Fruit fly (Drosophila melanogaster) whole organism, embryonic: ENCODE data around the gene RtcB.

Experiments
- Bgb ChIP-seq: fragments of 200-800 bp; sonication (Bioruptor generic); IDR thresholded peaks from 2 replicates; pipeline ENCODE4 v1.3.6; 2022; ENCODE audit warnings: missing biosample characterization, missing genetic modification characterization; ENCODE audit not compliant: partially characterized antibody
- Bteb2 ChIP-seq: fragments of 200-800 bp; sonication (Bioruptor generic); optimal IDR thresholded peaks from 2 replicates; lab custom pipeline; 2016; ENCODE audit warnings: missing biosample characterization, missing genetic modification characterization
- CG10147 ChIP-seq: fragments of 200-800 bp; sonication (Bioruptor generic); optimal IDR thresholded peaks from 2 replicates; lab custom pipeline; 2019; ENCODE audit warnings: missing biosample characterization, mild to moderate bottlenecking, missing genetic modification characterization, moderate library complexity
- CG10462 ChIP-seq: fragments of 200-800 bp; sonication (Bioruptor generic); optimal IDR thresholded peaks from 2 replicates; lab custom pipeline; 2016; ENCODE audit warnings: missing biosample characterization, missing genetic modification characterization
- CG11696 ChIP-seq: fragments of 200-800 bp; sonication (Bioruptor generic); IDR thresholded peaks from 2 replicates; pipeline ENCODE4 v1.3.6; 2022; ENCODE audit warnings: missing biosample characterization, missing genetic modification characterization
- CG12236 ChIP-seq: fragments of 200-800 bp; sonication (Bioruptor generic); optimal IDR thresholded peaks from 2 replicates; lab custom pipeline; 2016; ENCODE audit warnings: missing biosample characterization, missing genetic modification characterization
- CG13424 ChIP-seq: fragments of 200-800 bp; sonication (Bioruptor generic); optimal IDR thresholded peaks from 2 replicates; lab custom pipeline; 2019; ENCODE audit warnings: missing biosample characterization, mild to moderate bottlenecking, missing genetic modification characterization, moderate library complexity
- CG15011 ChIP-seq: fragments of 200-800 bp; sonication (Bioruptor generic); optimal IDR thresholded peaks from 3 replicates; lab custom pipeline; 2018; ENCODE audit warnings: missing biosample characterization, mild to moderate bottlenecking, missing genetic modification characterization
- CG1529 ChIP-seq: fragments of 200-800 bp; sonication (Bioruptor generic); optimal IDR thresholded peaks from 3 replicates; lab custom pipeline; 2018; ENCODE audit warnings: missing biosample characterization, missing genetic modification characterization
- CG15514 ChIP-seq: fragments of 200-800 bp; sonication (Bioruptor generic); optimal IDR thresholded peaks from 3 replicates; lab custom pipeline; 2017; ENCODE audit warnings: missing biosample characterization, missing genetic modification characterization, mild to moderate bottlenecking, moderate library complexity, missing genetic modification reagents
- CG17829 ChIP-seq: fragments of 200-800 bp; optimal IDR thresholded peaks from 2 replicates; lab custom pipeline; 2019; ENCODE audit warnings: missing biosample characterization, mild to moderate bottlenecking, missing genetic modification characterization, moderate library complexity
- CG18476 ChIP-seq: fragments of 200-800 bp; sonication (Bioruptor generic); optimal IDR thresholded peaks from 2 replicates; lab custom pipeline; 2016; ENCODE audit warnings: missing biosample characterization, mild to moderate bottlenecking, missing genetic modification characterization
- CG2712 ChIP-seq: fragments of 200-800 bp; optimal IDR thresholded peaks from 3 replicates; lab custom pipeline; 2019; ENCODE audit warnings: missing biosample characterization, mild to moderate bottlenecking, missing genetic modification characterization, moderate library complexity
- CG5953 ChIP-seq: fragments of 200-800 bp; sonication (Bioruptor generic); IDR thresholded peaks from 2 replicates; pipeline ENCODE4 v1.3.6; 2022; ENCODE audit warnings: missing biosample characterization, missing genetic modification characterization
- CG6272 ChIP-seq: fragments of 200-800 bp; sonication (Bioruptor generic); IDR thresholded peaks from 2 replicates; pipeline ENCODE4 v1.3.6; 2022; ENCODE audit warnings: missing biosample characterization, missing genetic modification characterization
- CG6765 ChIP-seq: fragments of 200-800 bp; sonication (Bioruptor generic); optimal IDR thresholded peaks from 3 replicates; lab custom pipeline; 2017; ENCODE audit warnings: missing biosample characterization, mild to moderate bottlenecking, missing genetic modification characterization
- CG8290 ChIP-seq, 3 experiments: fragments of 200-800 bp; sonication (Bioruptor generic); optimal IDR thresholded peaks; 2 replicates each; lab custom pipeline; 2016 to 2019; ENCODE audit warnings: missing biosample characterization in 3 of 3, missing genetic modification characterization in 3 of 3, mild to moderate bottlenecking in 2 of 3, moderate library complexity in 1 of 3
- CG9817 ChIP-seq: fragments of 200-800 bp; sonication (Bioruptor generic); optimal IDR thresholded peaks from 2 replicates; lab custom pipeline; 2018; ENCODE audit warnings: missing biosample characterization, mild to moderate bottlenecking, missing genetic modification characterization, moderate library complexity
- D ChIP-seq, 2 experiments: fragments of 200-800 bp in 1 of 2; fragments of >200 bp in 1 of 2; sonication (Bioruptor generic) in 1 of 2; optimal IDR thresholded peaks; 2 replicates in 1 of 2; 3 replicates in 1 of 2; lab custom pipeline; 2017; ENCODE audit warnings: mild to moderate bottlenecking in 1 of 2, missing biosample characterization in 1 of 2, missing genetic modification characterization in 1 of 2, missing genetic modification reagents in 1 of 2
- Dip3 ChIP-seq: fragments of 200-800 bp; sonication (Bioruptor generic); optimal IDR thresholded peaks from 3 replicates; lab custom pipeline; 2016; ENCODE audit warnings: missing biosample characterization, missing genetic modification characterization
- E2f1 ChIP-seq: fragments of 200-800 bp; sonication (Bioruptor generic); IDR thresholded peaks from 2 replicates; pipeline ENCODE4 v1.3.6; 2022; ENCODE audit warnings: missing biosample characterization, missing genetic modification characterization
- Fer2 ChIP-seq: fragments of 200-800 bp; sonication (Bioruptor generic); optimal IDR thresholded peaks from 2 replicates; lab custom pipeline; 2018; ENCODE audit warnings: missing biosample characterization, mild to moderate bottlenecking, missing genetic modification characterization, moderate library complexity
- HLH3B ChIP-seq: fragments of 200-800 bp; sonication (Bioruptor generic); IDR thresholded peaks from 2 replicates; pipeline ENCODE4 v1.3.6; 2022; ENCODE audit warnings: missing biosample characterization, missing genetic modification characterization
- Myb ChIP-seq: fragments of 200-800 bp; sonication (Bioruptor generic); optimal IDR thresholded peaks from 2 replicates; lab custom pipeline; 2016; ENCODE audit warnings: missing biosample characterization, missing genetic modification characterization
- Neu2 ChIP-seq: fragments of 200-800 bp; sonication (Bioruptor generic); optimal IDR thresholded peaks from 3 replicates; lab custom pipeline; 2016; ENCODE audit warnings: missing biosample characterization, missing genetic modification characterization, borderline replicate concordance
- Nf-YB ChIP-seq: fragments of 200-800 bp; sonication (Bioruptor generic); optimal IDR thresholded peaks from 3 replicates; lab custom pipeline; 2019; ENCODE audit warnings: missing biosample characterization, mild to moderate bottlenecking, missing genetic modification characterization, moderate library complexity
- Pdp1 ChIP-seq, 2 experiments: fragments of 200-800 bp; sonication (Bioruptor generic); optimal IDR thresholded peaks; 3 replicates each; lab custom pipeline; 2016; ENCODE audit warnings: missing biosample characterization in 2 of 2, missing genetic modification characterization in 2 of 2, mild to moderate bottlenecking in 1 of 2, moderate library complexity in 1 of 2
- Poxn ChIP-seq: fragments of 200-800 bp; sonication (Bioruptor generic); IDR thresholded peaks from 2 replicates; pipeline ENCODE4 v1.3.6; 2022; ENCODE audit warnings: missing biosample characterization, missing genetic modification characterization
- Sin3A ChIP-seq: fragments of >200 bp; optimal IDR thresholded peaks from 2 replicates; lab custom pipeline; 2018
- Tbp ChIP-seq: fragments of >200 bp; optimal IDR thresholded peaks from 2 replicates; lab custom pipeline; 2018; ENCODE audit warnings: missing biosample characterization, missing genetic modification characterization
- Trl ChIP-seq, 3 experiments: fragments of >200 bp in 2 of 3; fragments of 200-800 bp in 1 of 3; sonication (Bioruptor generic) in 1 of 3; optimal IDR thresholded peaks; 2 replicates in 1 of 3; 3 replicates in 2 of 3; lab custom pipeline; 2016 to 2017; ENCODE audit warnings: missing biosample characterization in 1 of 3, missing genetic modification characterization in 1 of 3
- amos ChIP-seq: fragments of 200-800 bp; sonication (Bioruptor generic); IDR thresholded peaks from 2 replicates; pipeline ENCODE4 v1.3.6; 2022; ENCODE audit warnings: missing biosample characterization, missing genetic modification characterization; ENCODE audit not compliant: partially characterized antibody
- ara ChIP-seq: fragments of 200-800 bp; sonication (Bioruptor generic); IDR thresholded peaks from 2 replicates; pipeline ENCODE4 v1.3.6; 2022; ENCODE audit warnings: missing biosample characterization, missing genetic modification characterization
- ci ChIP-seq: fragments of 200-800 bp; sonication (Bioruptor generic); IDR thresholded peaks from 3 replicates; pipeline ENCODE4 v1.3.6; 2022; ENCODE audit warnings: missing biosample characterization, missing genetic modification characterization
- disco-r ChIP-seq: fragments of 200-800 bp; sonication (Bioruptor generic); optimal IDR thresholded peaks from 2 replicates; lab custom pipeline; 2016; ENCODE audit warnings: missing biosample characterization, missing genetic modification characterization
- exex ChIP-seq: fragments of 200-800 bp; sonication (Bioruptor generic); optimal IDR thresholded peaks from 4 replicates; lab custom pipeline; 2018; ENCODE audit warnings: missing biosample characterization, mild to moderate bottlenecking, missing genetic modification characterization, moderate library complexity
- fd3F ChIP-seq: fragments of 200-800 bp; sonication (Bioruptor generic); optimal IDR thresholded peaks from 2 replicates; lab custom pipeline; 2018; ENCODE audit warnings: missing biosample characterization, mild to moderate bottlenecking, missing genetic modification characterization, moderate library complexity
- fu2 ChIP-seq: fragments of 200-800 bp; sonication (Bioruptor generic); optimal IDR thresholded peaks from 2 replicates; lab custom pipeline; 2016; ENCODE audit warnings: missing biosample characterization, missing genetic modification characterization
- ham ChIP-seq: fragments of 200-800 bp; sonication (Bioruptor generic); IDR thresholded peaks from 2 replicates; pipeline ENCODE4 v1.3.6; 2022; ENCODE audit warnings: missing biosample characterization, missing genetic modification characterization
- hth ChIP-seq: fragments of >200 bp; optimal IDR thresholded peaks from 2 replicates; lab custom pipeline; 2017; ENCODE audit warnings: inconsistent platforms
- mam ChIP-seq: fragments of 200-800 bp; sonication (Bioruptor generic); optimal IDR thresholded peaks from 3 replicates; lab custom pipeline; 2016; ENCODE audit warnings: missing biosample characterization, missing genetic modification characterization
- nmo ChIP-seq: fragments of 200-800 bp; sonication (Bioruptor generic); optimal IDR thresholded peaks from 2 replicates; lab custom pipeline; 2018; ENCODE audit warnings: missing biosample characterization, mild to moderate bottlenecking, missing genetic modification characterization, moderate library complexity
- pho ChIP-seq: fragments of 200-800 bp; sonication (Bioruptor generic); optimal IDR thresholded peaks from 2 replicates; lab custom pipeline; 2016; ENCODE audit warnings: missing biosample characterization, missing genetic modification characterization
- pita ChIP-seq: fragments of 200-800 bp; sonication (Bioruptor generic); optimal IDR thresholded peaks from 2 replicates; lab custom pipeline; 2017; ENCODE audit warnings: missing biosample characterization, mild to moderate bottlenecking, missing genetic modification characterization
- pum ChIP-seq: fragments of 200-800 bp; sonication (Bioruptor generic); optimal IDR thresholded peaks from 2 replicates; lab custom pipeline; 2016; ENCODE audit warnings: missing biosample characterization, missing genetic modification characterization
- sens-2 ChIP-seq: fragments of 200-800 bp; sonication (Bioruptor generic); IDR thresholded peaks from 2 replicates; pipeline ENCODE4 v1.3.6; 2022; ENCODE audit warnings: missing biosample characterization, missing genetic modification characterization
- tin ChIP-seq: fragments of 200-800 bp; sonication (Bioruptor generic); optimal IDR thresholded peaks from 3 replicates; lab custom pipeline; 2016; ENCODE audit warnings: missing biosample characterization, missing genetic modification characterization
- tll ChIP-seq, 2 experiments: fragments of 200-800 bp in 1 of 2; fragments of >200 bp in 1 of 2; sonication (Bioruptor generic) in 1 of 2; optimal IDR thresholded peaks; 2 replicates each; lab custom pipeline; 2017 to 2019; ENCODE audit warnings: missing biosample characterization in 2 of 2, missing genetic modification characterization in 2 of 2, mild to moderate bottlenecking in 1 of 2, moderate library complexity in 1 of 2
- tx ChIP-seq: fragments of 200-800 bp; sonication (Bioruptor generic); optimal IDR thresholded peaks from 2 replicates; lab custom pipeline; 2016; ENCODE audit warnings: missing biosample characterization, missing genetic modification characterization

The RtcB gene

dm6 chr2L:19425765-19426329 lies 4.6 kb upstream of the RtcB start (continued):
- TF ChIP-seq CG15514 (GFP tag; lab: Kevin White, UChicago) (peak; percentile 47), disco-r (no peak), Pdp1 (GFP tag; optimal IDR thresholded peaks at IDR 0.05; lab: Kevin White, UChicago) (peak; percentile 57 to 61), CG9817 (tag; lab: Kevin White, UChicago) (peak; percentile 61), CG6272 (GFP tag; lab: Robert Waterston, UW) (peak; percentile 24; the same call in 1 of the 2 replicates), D (optimal IDR thresholded peaks at IDR 0.05; lab: Kevin White, UChicago) (no peak), D (GFP tag; optimal IDR thresholded peaks at IDR 0.05; lab: Kevin White, UChicago) (peak; percentile 68), amos (GFP tag; lab: Robert Waterston, UW) (no peak), mam (GFP tag; lab: Kevin White, UChicago) (peak; percentile 59), CG10462 (GFP tag; lab: Kevin White, UChicago) (no peak), CG2712 (peak; percentile 82), Bgb (peak; percentile 6; the same call in 1 of the 2 replicates), tin (GFP tag; lab: Kevin White, UChicago) (peak; percentile 54), E2f1 (peak; percentile 69), pita (GFP tag; lab: Kevin White, UChicago) (no peak), Fer2 (tag; lab: Kevin White, UChicago) (peak; percentile 32), Tbp (GFP tag; lab: Kevin White, UChicago) (no peak), tx (no peak), pho (GFP tag; lab: Kevin White, UChicago) (peak; percentile 38), exex (tag; lab: Kevin White, UChicago) (peak; percentile 68), CG13424 (peak; percentile 74), Trl (optimal IDR thresholded peaks at IDR 0.05; lab: Kevin White, UChicago) (no peak), Trl (GFP tag; optimal IDR thresholded peaks at IDR 0.05; lab: Kevin White, UChicago) (peak; percentile 52), CG15011 (GFP tag; lab: Kevin White, UChicago) (peak; percentile 49), CG12236 (GFP tag; lab: Kevin White, UChicago) (no peak), Dip3 (GFP tag; lab: Kevin White, UChicago) (peak; percentile 45), Neu2 (GFP tag; lab: Kevin White, UChicago) (no peak), CG18476 (GFP tag; lab: Kevin White, UChicago) (peak; percentile 28), Bteb2 (GFP tag; lab: Kevin White, UChicago) (peak; percentile 16), Poxn (peak; percentile 16; the same call in 1 of the 2 replicates), CG5953 (GFP tag; lab: Robert Waterston, UW) (0 out of 2 replicates have a peak, but pooled peaks have one; percentile 7), CG1529 (GFP tag; lab: Kevin White, UChicago) (peak; percentile 52), CG6765 (peak; percentile 44), hth (lab: Kevin White, UChicago) (no peak), ci (GFP tag; lab: Robert Waterston, UW) (peak; percentile 77), ham (no peak), Nf-YB (GFP tag; lab: Kevin White, UChicago) (no peak), Sin3A (no peak), ara (peak; percentile 70), fu2 (GFP tag; lab: Kevin White, UChicago) (peak; percentile 38), CG8290 (GFP tag; optimal IDR thresholded peaks at IDR 0.05; lab: Kevin White, UChicago) (peak; percentile 63), CG8290 (tag; optimal IDR thresholded peaks at IDR 0.05; lab: Kevin White, UChicago) (peak in 1 of 2 experiments; percentile 66), pum (GFP tag; lab: Kevin White, UChicago) (peak; percentile 58), tll (GFP tag; optimal IDR thresholded peaks at IDR 0.05; lab: Kevin White, UChicago) (peak; percentile 19 to 91), nmo (GFP tag; lab: Kevin White, UChicago) (peak; percentile 74), CG17829 (tag; lab: Kevin White, UChicago) (peak; percentile 73), fd3F (GFP tag; lab: Kevin White, UChicago) (peak; percentile 47), HLH3B (GFP tag; lab: Robert Waterston, UW) (peak; percentile 70), sens-2 (GFP tag; lab: Robert Waterston, UW) (peak; percentile 66; the same call in 1 of the 2 replicates), CG11696 (GFP tag; lab: Robert Waterston, UW) (peak; percentile 46; the same call in 1 of the 2 replicates), Myb (no peak), CG10147 (peak; percentile 66)
